Worm (Caenorhabditis elegans) whole organism, L4 larva: ENCODE results near the gene mpdu-1.

Experiments used
- F10B5.3 ChIP-seq: sonication (generic microtip); optimal IDR thresholded peaks from 2 replicates; lab custom pipeline; 2016; ENCODE audit warnings: mild to moderate bottlenecking, missing genetic modification characterization, missing compliant biosample characterization
- F26F4.8 ChIP-seq: fragments of 200-800 bp; sonication (Bioruptor generic); conservative IDR thresholded peaks from 2 replicates; pipeline ENCODE4 v1.3.6; 2022; ENCODE audit warnings: missing genetic modification characterization, missing compliant biosample characterization
- F37D6.2 ChIP-seq: sonication (generic microtip); optimal IDR thresholded peaks from 2 replicates; lab custom pipeline; 2016; ENCODE audit warnings: mild to moderate bottlenecking, missing genetic modification characterization, missing compliant biosample characterization
- F49E8.2 ChIP-seq: sonication (generic microtip); optimal IDR thresholded peaks from 2 replicates; lab custom pipeline; 2016; ENCODE audit warnings: missing compliant biosample characterization, mild to moderate bottlenecking, missing genetic modification characterization, borderline replicate concordance
- R02D3.7 ChIP-seq: fragments of 150-350 bp; sonication (generic microtip); optimal IDR thresholded peaks from 3 replicates; lab custom pipeline; 2014; ENCODE audit warnings: missing biosample characterization, missing genetic modification characterization
- T20F7.1 ChIP-seq: fragments of 200-800 bp; sonication (Bioruptor generic); optimal IDR thresholded peaks from 2 replicates; lab custom pipeline; 2018; ENCODE audit warnings: mild to moderate bottlenecking, missing genetic modification characterization, missing compliant biosample characterization
- T26A8.4 ChIP-seq: fragments of 200-800 bp; sonication (Bioruptor generic); IDR thresholded peaks from 2 replicates; pipeline ENCODE4 v1.3.6; 2022; ENCODE audit warnings: missing genetic modification characterization, missing compliant biosample characterization
- Y48G9A.11 ChIP-seq: fragments of 200-800 bp; sonication (Bioruptor generic); IDR thresholded peaks from 2 replicates; pipeline ENCODE4 v1.3.6; 2022; ENCODE audit warnings: missing genetic modification reagents, missing genetic modification characterization, missing compliant biosample characterization
- Y5F2A.4 ChIP-seq: fragments of 200-800 bp; sonication (Bioruptor generic); optimal IDR thresholded peaks from 2 replicates; lab custom pipeline; 2018; ENCODE audit warnings: mild to moderate bottlenecking, missing genetic modification characterization, missing compliant biosample characterization
- Y75B8A.6 ChIP-seq: fragments of 200-800 bp; sonication (Bioruptor generic); IDR thresholded peaks from 2 replicates; pipeline ENCODE4 v1.3.6; 2022; ENCODE audit warnings: missing genetic modification reagents, missing genetic modification characterization, missing compliant biosample characterization
- ZK337.2 ChIP-seq: fragments of 200-800 bp; sonication (Bioruptor generic); IDR thresholded peaks from 2 replicates; pipeline ENCODE4 v1.3.6; 2022; ENCODE audit warnings: missing genetic modification reagents, missing genetic modification characterization, missing compliant biosample characterization
- aha-1 ChIP-seq: fragments of 150-350 bp; peaks from one replicate; lab custom pipeline; 2014; ENCODE audit warnings: missing biosample characterization, missing genetic modification characterization
- ceh-20 ChIP-seq: fragments of 200-800 bp; sonication (Bioruptor generic); IDR thresholded peaks from 2 replicates; pipeline ENCODE4 v1.3.6; 2022; ENCODE audit warnings: missing genetic modification reagents, missing genetic modification characterization, missing compliant biosample characterization
- ceh-82 ChIP-seq: sonication (generic microtip); optimal IDR thresholded peaks from 2 replicates; lab custom pipeline; 2017; ENCODE audit warnings: missing biosample characterization, missing genetic modification characterization
- daf-16 ChIP-seq, 3 experiments: sonication (generic microtip); optimal IDR thresholded peaks; 2 replicates each; lab custom pipeline; 2016 to 2017; ENCODE audit warnings: missing genetic modification characterization in 3 of 3, missing genetic modification reagents in 3 of 3, mild to moderate bottlenecking in 2 of 3, missing compliant biosample characterization in 2 of 3, missing biosample characterization in 1 of 3, moderate library complexity in 1 of 3
- daf-19 ChIP-seq: fragments of 200-800 bp; sonication (Bioruptor generic); conservative IDR thresholded peaks from 2 replicates; pipeline ENCODE4 v1.3.6; 2022; ENCODE audit warnings: missing genetic modification characterization, missing compliant biosample characterization
- dmd-9 ChIP-seq: fragments of 200-800 bp; sonication (Bioruptor generic); IDR thresholded peaks from 2 replicates; pipeline ENCODE4 v1.3.6; 2022; ENCODE audit warnings: missing genetic modification reagents, missing genetic modification characterization, missing compliant biosample characterization
- dpl-1 ChIP-seq: fragments of 150-350 bp; optimal IDR thresholded peaks from 2 replicates; lab custom pipeline; 2014; ENCODE audit warnings: missing biosample characterization, missing genetic modification reagents, missing genetic modification characterization
- duxl-1 ChIP-seq: sonication (generic microtip); optimal IDR thresholded peaks from 2 replicates; lab custom pipeline; 2016; ENCODE audit warnings: mild to moderate bottlenecking, missing genetic modification characterization, moderate library complexity, missing compliant biosample characterization; ENCODE audit not compliant: poor library complexity
- dve-1 ChIP-seq: sonication (generic microtip); optimal IDR thresholded peaks from 2 replicates; lab custom pipeline; 2017; ENCODE audit warnings: antibody characterized with exemption, mild to moderate bottlenecking, missing genetic modification characterization, missing compliant biosample characterization; ENCODE audit not compliant: insufficient read depth
- egl-43 ChIP-seq: fragments of 200-800 bp; sonication (Bioruptor generic); IDR thresholded peaks from 2 replicates; pipeline ENCODE4 v1.3.6; 2022; ENCODE audit warnings: missing genetic modification reagents, missing genetic modification characterization, missing compliant biosample characterization
- hlh-11 ChIP-seq: fragments of 200-800 bp; sonication (Bioruptor generic); optimal IDR thresholded peaks from 2 replicates; lab custom pipeline; 2018; ENCODE audit warnings: mild to moderate bottlenecking, missing genetic modification characterization, missing compliant biosample characterization
- hlh-30 ChIP-seq: sonication (generic microtip); optimal IDR thresholded peaks from 2 replicates; lab custom pipeline; 2017; ENCODE audit warnings: antibody characterized with exemption, mild to moderate bottlenecking, missing genetic modification characterization, missing compliant biosample characterization; ENCODE audit not compliant: insufficient read depth
- jun-1 ChIP-seq: fragments of 150-350 bp; optimal IDR thresholded peaks from 2 replicates; lab custom pipeline; 2014; ENCODE audit warnings: missing biosample characterization, missing genetic modification reagents, missing genetic modification characterization
- lin-38 ChIP-seq: fragments of 200-800 bp; sonication (Bioruptor generic); IDR thresholded peaks from 2 replicates; pipeline ENCODE4 v1.3.6; 2022; ENCODE audit warnings: missing genetic modification reagents, missing genetic modification characterization, missing compliant biosample characterization
- lin-39 ChIP-seq: fragments of 150-350 bp; optimal IDR thresholded peaks from 2 replicates; lab custom pipeline; 2014; ENCODE audit warnings: missing biosample characterization, missing genetic modification reagents, missing genetic modification characterization
- madf-9 ChIP-seq: fragments of 200-800 bp; sonication (Bioruptor generic); conservative IDR thresholded peaks from 2 replicates; pipeline ENCODE4 v1.3.6; 2022; ENCODE audit warnings: missing genetic modification reagents, missing genetic modification characterization, missing compliant biosample characterization
- mdl-1 ChIP-seq, 2 experiments: fragments of 150-350 bp in 1 of 2; sonication (generic microtip) in 1 of 2; optimal IDR thresholded peaks; 2 replicates each; lab custom pipeline; 2014 to 2017; ENCODE audit warnings: missing biosample characterization in 2 of 2, missing genetic modification characterization in 2 of 2
- mep-1 ChIP-seq: fragments of 150-350 bp; sonication (generic microtip); optimal IDR thresholded peaks from 3 replicates; lab custom pipeline; 2014; ENCODE audit warnings: missing biosample characterization, missing genetic modification characterization
- mxl-2 ChIP-seq: fragments of 200-800 bp; sonication (Bioruptor generic); conservative IDR thresholded peaks from 2 replicates; pipeline ENCODE4 v1.3.6; 2022; ENCODE audit warnings: missing genetic modification reagents, missing genetic modification characterization, missing compliant biosample characterization
- nhr-102 ChIP-seq: sonication (generic microtip); optimal IDR thresholded peaks from 2 replicates; lab custom pipeline; 2016; ENCODE audit warnings: mild to moderate bottlenecking, missing genetic modification characterization, moderate library complexity, missing compliant biosample characterization
- nhr-11 ChIP-seq: fragments of 150-350 bp; optimal IDR thresholded peaks from 2 replicates; lab custom pipeline; 2014; ENCODE audit warnings: missing biosample characterization, missing genetic modification characterization
- nhr-111 ChIP-seq: fragments of 200-800 bp; sonication (Bioruptor generic); optimal IDR thresholded peaks from 2 replicates; lab custom pipeline; 2018; ENCODE audit warnings: mild to moderate bottlenecking, missing genetic modification characterization, missing compliant biosample characterization
- nhr-28 ChIP-seq: fragments of 150-350 bp; optimal IDR thresholded peaks from 2 replicates; lab custom pipeline; 2014; ENCODE audit warnings: missing biosample characterization, missing genetic modification characterization
- nhr-41 ChIP-seq: fragments of 200-800 bp; sonication (Bioruptor generic); IDR thresholded peaks from 2 replicates; pipeline ENCODE4 v1.3.6; 2022; ENCODE audit warnings: missing genetic modification reagents, missing genetic modification characterization, missing compliant biosample characterization
- nhr-42 ChIP-seq: fragments of 200-800 bp; sonication (Bioruptor generic); IDR thresholded peaks from 2 replicates; pipeline ENCODE4 v1.3.6; 2022; ENCODE audit warnings: missing genetic modification characterization, missing compliant biosample characterization
- pha-4 ChIP-seq, 2 experiments: fragments of 150-350 bp in 1 of 2; fragments of 200-800 bp in 1 of 2; sonication (Bioruptor generic) in 1 of 2; IDR thresholded peaks in 1 of 2; optimal IDR thresholded peaks in 1 of 2; 2 replicates each; pipeline versions ENCODE4 v1.3.6 to Lab custom; 2014 to 2022; ENCODE audit warnings: missing genetic modification characterization in 2 of 2, missing genetic modification reagents in 2 of 2, missing biosample characterization in 1 of 2, missing compliant biosample characterization in 1 of 2
- pqm-1 ChIP-seq: sonication (generic microtip); optimal IDR thresholded peaks from 2 replicates; lab custom pipeline; 2017; ENCODE audit warnings: missing biosample characterization, missing genetic modification characterization
- rbr-2 ChIP-seq: sonication (generic microtip); optimal IDR thresholded peaks from 2 replicates; lab custom pipeline; 2016; ENCODE audit warnings: missing genotype, missing genetic modification characterization, missing compliant biosample characterization
- saeg-2 ChIP-seq: fragments of 200-800 bp; sonication (Bioruptor generic); IDR thresholded peaks from 2 replicates; pipeline ENCODE4 v1.3.6; 2022; ENCODE audit warnings: missing genetic modification reagents, missing genetic modification characterization, missing compliant biosample characterization
- snpc-1.2 ChIP-seq: fragments of 200-800 bp; sonication (Bioruptor generic); IDR thresholded peaks from 2 replicates; pipeline ENCODE4 v1.3.6; 2022; ENCODE audit warnings: missing genetic modification reagents, missing genetic modification characterization, missing compliant biosample characterization
- spr-1 ChIP-seq: sonication (generic microtip); optimal IDR thresholded peaks from 2 replicates; lab custom pipeline; 2016; ENCODE audit warnings: mild to moderate bottlenecking, missing genetic modification characterization, missing compliant biosample characterization
- tra-1 ChIP-seq: fragments of 200-800 bp; sonication (Bioruptor generic); IDR thresholded peaks from 2 replicates; pipeline ENCODE4 v1.3.6; 2022; ENCODE audit warnings: missing genetic modification reagents, missing genetic modification characterization, missing compliant biosample characterization
- unc-39 ChIP-seq: sonication (generic microtip); optimal IDR thresholded peaks from 2 replicates; lab custom pipeline; 2017; ENCODE audit warnings: missing biosample characterization, missing genetic modification characterization
- vab-7 ChIP-seq: fragments of 200-800 bp; sonication (Bioruptor generic); IDR thresholded peaks from 2 replicates; pipeline ENCODE4 v1.3.6; 2022; ENCODE audit warnings: missing genetic modification reagents, missing genetic modification characterization, missing compliant biosample characterization
- zip-2 ChIP-seq: fragments of 150-350 bp; optimal IDR thresholded peaks from 2 replicates; lab custom pipeline; 2014; ENCODE audit warnings: missing biosample characterization, missing genetic modification characterization

mpdu-1 gene

ce11 chrV:8349950-8350349 lies 9.0 kb downstream of the mpdu-1 start:
- peak; percentile 94 for TF ChIP-seq aha-1 (tag; lab: Kevin White, UChicago)
- TF ChIP-seq Y75B8A.6 (GFP tag; lab: Robert Waterston, UW) = no peak
- TF ChIP-seq rbr-2 = no peak
- no peak for TF ChIP-seq vab-7 (GFP tag; lab: Robert Waterston, UW)

DNA sequence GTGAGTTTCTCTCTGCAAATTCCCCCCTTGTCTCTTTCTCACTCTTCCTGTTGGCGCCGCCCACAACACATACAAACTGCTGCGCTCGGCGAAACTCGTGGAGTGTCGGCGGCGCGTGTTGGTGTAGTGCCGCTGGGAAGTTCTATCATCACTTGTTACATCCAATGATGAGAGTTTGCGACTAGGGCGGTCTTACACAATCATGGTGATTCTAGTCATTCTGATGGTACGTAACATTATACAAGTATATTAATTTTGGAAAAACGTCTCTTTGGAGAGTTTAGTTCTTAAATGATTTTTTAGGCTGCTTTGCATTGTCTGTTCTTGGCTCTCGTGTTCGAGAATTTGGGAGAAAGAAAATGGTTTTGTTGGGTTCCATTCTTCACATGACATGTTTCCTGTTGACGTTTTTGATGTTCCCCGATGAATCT lies 10.0 kb downstream of the mpdu-1 start:
- peak; percentile 96 for TF ChIP-seq dve-1
- peak; percentile 80 for TF ChIP-seq rbr-2
- TF ChIP-seq hlh-11 = peak; percentile 88
- peak; percentile 89 for TF ChIP-seq F10B5.3
- TF ChIP-seq dmd-9 (GFP tag; lab: Robert Waterston, UW) = 0 out of 2 replicates have a peak, but pooled peaks have one; percentile 15
- no peak for TF ChIP-seq lin-39 (tag; lab: Kevin White, UChicago)
- no peak for TF ChIP-seq Y5F2A.4 (GFP tag; lab: Kevin White, UChicago)
- no peak for TF ChIP-seq madf-9 (GFP tag; lab: Robert Waterston, UW)
- TF ChIP-seq mxl-2 (GFP tag; lab: Robert Waterston, UW) = no peak
- TF ChIP-seq tra-1 (GFP tag; lab: Robert Waterston, UW) = peak; percentile 49; the same call in 1 of the 2 replicates
- TF ChIP-seq nhr-11 (tag; lab: Kevin White, UChicago) = peak; percentile 32
- TF ChIP-seq spr-1 (tag; lab: Kevin White, UChicago) = peak; percentile 79
- peak; percentile 94 for TF ChIP-seq snpc-1.2 (GFP tag; lab: Robert Waterston, UW)
- TF ChIP-seq egl-43 = no peak; the same call in 1 of the 2 replicates
- TF ChIP-seq dpl-1 (GFP tag; lab: Kevin White, UChicago) = peak; percentile 44
- peak; percentile 66 for TF ChIP-seq pqm-1 (tag; lab: Kevin White, UChicago)
- peak; percentile 76; the same call in 1 of the 2 replicates for TF ChIP-seq pha-4 (GFP tag; IDR thresholded peaks at IDR 0.05; lab: Robert Waterston, UW)
- TF ChIP-seq pha-4 (tag; optimal IDR thresholded peaks at IDR 0.05; lab: Kevin White, UChicago) = no peak
- peak; percentile 77 for TF ChIP-seq lin-38
- peak; percentile 71 for TF ChIP-seq Y48G9A.11 (GFP tag; lab: Robert Waterston, UW)
- TF ChIP-seq daf-16 (GFP tag; optimal IDR thresholded peaks at IDR 0.05; lab: Kevin White, UChicago) = peak; percentile 64 to 69
- TF ChIP-seq daf-16 (tag; optimal IDR thresholded peaks at IDR 0.05; lab: Kevin White, UChicago) = peak; percentile 87
- TF ChIP-seq hlh-30 (tag; lab: Kevin White, UChicago) = peak; percentile 74
- TF ChIP-seq jun-1 = peak; percentile 50
- 0 out of 2 replicates have a peak, but pooled peaks have one; percentile 71 for TF ChIP-seq nhr-42 (GFP tag; lab: Robert Waterston, UW)
- TF ChIP-seq nhr-41 (GFP tag; lab: Robert Waterston, UW) = 0 out of 2 replicates have a peak, but pooled peaks have one; percentile 47
- peak; percentile 74 for TF ChIP-seq nhr-111 (GFP tag; lab: Kevin White, UChicago)
- no peak for TF ChIP-seq unc-39 (tag; lab: Kevin White, UChicago)
- TF ChIP-seq duxl-1 = peak; percentile 95
- no peak for TF ChIP-seq ceh-82 (tag; lab: Kevin White, UChicago)
- 0 out of 2 replicates have a peak, but pooled peaks have one; percentile 42 for TF ChIP-seq ceh-20 (GFP tag; lab: Robert Waterston, UW)
- TF ChIP-seq F49E8.2 (tag; lab: Kevin White, UChicago) = peak; percentile 96
- no peak for TF ChIP-seq saeg-2
- no peak for TF ChIP-seq R02D3.7 (tag; lab: Kevin White, UChicago)
- 0 out of 2 replicates have a peak, but pooled peaks have one; percentile 7 for TF ChIP-seq daf-19
- TF ChIP-seq F37D6.2 (tag; lab: Kevin White, UChicago) = peak; percentile 6
- TF ChIP-seq T20F7.1 (GFP tag; lab: Kevin White, UChicago) = peak; percentile 76
- TF ChIP-seq nhr-28 = peak; percentile 74
- 0 out of 2 replicates have a peak, but pooled peaks have one; percentile 35 for TF ChIP-seq ZK337.2 (GFP tag; lab: Robert Waterston, UW)
- TF ChIP-seq F26F4.8 (GFP tag; lab: Robert Waterston, UW) = no peak
- peak in 1 of 2 experiments; percentile 2 for TF ChIP-seq mdl-1 (tag; optimal IDR thresholded peaks at IDR 0.05; lab: Kevin White, UChicago)
- TF ChIP-seq T26A8.4 (GFP tag; lab: Robert Waterston, UW) = peak; percentile 92
- peak; percentile 91 for TF ChIP-seq mep-1 (tag; lab: Kevin White, UChicago)
- peak; percentile 91 for TF ChIP-seq nhr-102 (tag; lab: Kevin White, UChicago)
- TF ChIP-seq aha-1 (tag; lab: Kevin White, UChicago) = peak; percentile 76
- peak; percentile 59 for TF ChIP-seq zip-2 (tag; lab: Kevin White, UChicago)
